ENCODE assay signal across 2 fruit fly cellular contexts in the genomic region with DNA sequence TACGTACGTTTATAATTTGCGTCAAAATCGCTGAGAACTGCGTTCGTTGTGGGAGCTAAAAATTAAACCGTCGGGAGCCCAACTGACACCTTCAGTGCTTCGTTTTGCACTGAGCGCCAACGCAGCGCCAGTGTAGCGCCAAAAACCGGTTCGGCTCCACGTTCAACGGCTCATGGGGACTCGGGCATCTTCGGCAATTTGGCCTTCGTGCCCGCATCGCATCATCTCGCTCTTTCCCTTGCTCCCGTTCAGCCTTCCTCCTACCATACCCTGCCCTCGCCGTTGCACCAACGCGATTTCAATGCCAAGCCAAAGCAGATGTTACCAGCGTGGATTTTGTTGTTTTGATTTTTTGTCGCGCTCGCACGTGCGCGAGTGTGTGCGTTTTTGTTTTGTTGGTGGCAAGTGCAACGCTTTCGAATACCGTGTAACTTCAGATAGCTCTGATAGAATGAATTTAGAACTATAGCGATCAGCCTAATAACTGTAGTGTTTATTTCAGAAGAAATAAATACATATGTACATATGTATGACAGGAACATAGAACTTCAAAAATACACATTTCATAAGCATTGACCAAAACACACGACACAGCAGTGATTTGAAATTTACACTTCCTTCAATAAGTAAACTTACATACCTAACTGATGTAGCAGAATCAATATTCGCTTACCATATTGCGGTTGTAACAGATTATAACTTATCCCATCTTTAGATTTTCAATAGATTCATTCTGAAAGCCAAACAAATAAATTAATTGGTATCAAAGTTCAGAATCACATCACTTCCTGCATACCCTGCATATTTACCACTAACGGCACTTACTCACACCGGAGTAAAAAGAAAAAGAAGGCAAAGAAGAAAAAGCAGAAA.
TF ChIP-seq lines count a peak whose summit lies in the region.

Gene Mnr, minus strand, starts transcription at position 133 of the 873 bp plus-strand sequence.

TF ChIP-seq in whole organism, embryonic, 481 proteins besides CTCF, POLR2A, EP300 and RAD21 (continued from another document and continues in another):
- no peak for TF ChIP-seq MBD-R2 (GFP tag; IDR thresholded peaks at IDR 0.05; lab: Robert Waterston, UW)
- no peak for TF ChIP-seq corto (GFP tag; optimal IDR thresholded peaks at IDR 0.05; lab: Kevin White, UChicago)
- TF ChIP-seq Xrp1 (GFP tag; IDR thresholded peaks at IDR 0.05; lab: Robert Waterston, UW) = no peak
- TF ChIP-seq CG6791 (GFP tag; IDR thresholded peaks at IDR 0.05; lab: Robert Waterston, UW; ENCODE audit: partially characterized antibody) = no peak
- peak; percentile 32 for TF ChIP-seq sd (tag; optimal IDR thresholded peaks at IDR 0.05; lab: Kevin White, UChicago)
- no peak for TF ChIP-seq CrebB (tag; optimal IDR thresholded peaks at IDR 0.05; lab: Kevin White, UChicago)
- TF ChIP-seq CG34376 (GFP tag; optimal IDR thresholded peaks at IDR 0.05; lab: Kevin White, UChicago) = peak; percentile 61
- TF ChIP-seq lmd (GFP tag; IDR thresholded peaks at IDR 0.05; lab: Robert Waterston, UW) = no peak
- TF ChIP-seq Max (GFP tag; optimal IDR thresholded peaks at IDR 0.05; lab: Kevin White, UChicago) = peak; percentile 11
- TF ChIP-seq Atf-2 (GFP tag; optimal IDR thresholded peaks at IDR 0.05; lab: Kevin White, UChicago) = no peak
- TF ChIP-seq gcm2 (GFP tag; optimal IDR thresholded peaks at IDR 0.05; lab: Kevin White, UChicago) = peak; percentile 28
- peak; percentile 99 for TF ChIP-seq ftz-f1 (GFP tag; optimal IDR thresholded peaks at IDR 0.05; lab: Kevin White, UChicago)
- no peak for TF ChIP-seq Awh (GFP tag; IDR thresholded peaks at IDR 0.05; lab: Robert Waterston, UW)
- no peak for TF ChIP-seq org-1 (GFP tag; optimal IDR thresholded peaks at IDR 0.05; lab: Kevin White, UChicago)
- TF ChIP-seq mirr (GFP tag; optimal IDR thresholded peaks at IDR 0.05; lab: Kevin White, UChicago) = peak; percentile 60
- no peak for TF ChIP-seq croc (GFP tag; conservative IDR thresholded peaks at IDR 0.05; lab: Robert Waterston, UW)
- no peak for TF ChIP-seq NC2β (GFP tag; optimal IDR thresholded peaks at IDR 0.05; lab: Kevin White, UChicago)
- no peak for TF ChIP-seq slp2 (GFP tag; optimal IDR thresholded peaks at IDR 0.05; lab: Kevin White, UChicago)
- no peak for TF ChIP-seq fd102C (GFP tag; optimal IDR thresholded peaks at IDR 0.05; lab: Kevin White, UChicago)
- no peak for TF ChIP-seq psq (GFP tag; optimal IDR thresholded peaks at IDR 0.05; lab: Kevin White, UChicago)
- TF ChIP-seq ems (GFP tag; optimal IDR thresholded peaks at IDR 0.05; lab: Kevin White, UChicago) = no peak
- no peak for TF ChIP-seq Hand (GFP tag; optimal IDR thresholded peaks at IDR 0.05; lab: Kevin White, UChicago)
- TF ChIP-seq CG9932 (GFP tag; IDR thresholded peaks at IDR 0.05; lab: Robert Waterston, UW) = no peak; the same call in 1 of the 2 replicates
- no peak for TF ChIP-seq mam (GFP tag; optimal IDR thresholded peaks at IDR 0.05; lab: Kevin White, UChicago)
- TF ChIP-seq CG7271 (tag; optimal IDR thresholded peaks at IDR 0.05; lab: Kevin White, UChicago) = no peak
- TF ChIP-seq CG11085 (GFP tag; IDR thresholded peaks at IDR 0.05; lab: Robert Waterston, UW) = no peak
- TF ChIP-seq Gsc (GFP tag; IDR thresholded peaks at IDR 0.05; lab: Robert Waterston, UW) = no peak
- no peak for TF ChIP-seq tup (GFP tag; optimal IDR thresholded peaks at IDR 0.05; lab: Kevin White, UChicago)
- peak; percentile 61 for TF ChIP-seq MTF-1 (GFP tag; optimal IDR thresholded peaks at IDR 0.05; lab: Kevin White, UChicago; ENCODE audit: borderline replicate concordance)
- no peak for TF ChIP-seq CG3726 (GFP tag; IDR thresholded peaks at IDR 0.05; lab: Robert Waterston, UW)
- 0 out of 2 replicates have a peak, but pooled peaks have one; percentile 40 for TF ChIP-seq ara (GFP tag; IDR thresholded peaks at IDR 0.05; lab: Robert Waterston, UW)
- peak; percentile 30 for TF ChIP-seq CG30403 (GFP tag; optimal IDR thresholded peaks at IDR 0.05; lab: Kevin White, UChicago)
- TF ChIP-seq CG2875 (GFP tag; optimal IDR thresholded peaks at IDR 0.05; lab: Kevin White, UChicago) = no peak
- TF ChIP-seq jigr1 (GFP tag; IDR thresholded peaks at IDR 0.05; lab: Robert Waterston, UW) = no peak
- TF ChIP-seq eve (GFP tag; optimal IDR thresholded peaks at IDR 0.05; lab: Kevin White, UChicago) = peak in 1 of 2 experiments; percentile 65
- no peak for TF ChIP-seq Blimp-1 (GFP tag; optimal IDR thresholded peaks at IDR 0.05; lab: Kevin White, UChicago)
- TF ChIP-seq C15 (GFP tag; IDR thresholded peaks at IDR 0.05; lab: Robert Waterston, UW) = no peak
- 0 out of 3 replicates have a peak, but pooled peaks have one; percentile 36 for TF ChIP-seq sr (GFP tag; IDR thresholded peaks at IDR 0.05; lab: Robert Waterston, UW)
- TF ChIP-seq tap (tag; optimal IDR thresholded peaks at IDR 0.05; lab: Kevin White, UChicago) = no peak
- no peak for TF ChIP-seq CG18599 (GFP tag; optimal IDR thresholded peaks at IDR 0.05; lab: Kevin White, UChicago)
- no peak for TF ChIP-seq Dref (GFP tag; IDR thresholded peaks at IDR 0.05; lab: Robert Waterston, UW)
- TF ChIP-seq fd96Cb (tag; optimal IDR thresholded peaks at IDR 0.05; lab: Kevin White, UChicago) = no peak
- no peak for TF ChIP-seq BEAF-32 (GFP tag; optimal IDR thresholded peaks at IDR 0.05; lab: Kevin White, UChicago)
- no peak for TF ChIP-seq Ssrp (tag; optimal IDR thresholded peaks at IDR 0.05; lab: Kevin White, UChicago)
- TF ChIP-seq Vsx1 (GFP tag; optimal IDR thresholded peaks at IDR 0.05; lab: Kevin White, UChicago) = no peak
- no peak for TF ChIP-seq CG3065 (GFP tag; optimal IDR thresholded peaks at IDR 0.05; lab: Kevin White, UChicago)
- no peak for TF ChIP-seq CG3407 (GFP tag; optimal IDR thresholded peaks at IDR 0.05; lab: Kevin White, UChicago)
- no peak for TF ChIP-seq Hr3 (GFP tag; optimal IDR thresholded peaks at IDR 0.05; lab: Kevin White, UChicago)
- TF ChIP-seq luna (GFP tag; optimal IDR thresholded peaks at IDR 0.05; lab: Kevin White, UChicago) = no peak
- TF ChIP-seq Sox100B (GFP tag; optimal IDR thresholded peaks at IDR 0.05; lab: Kevin White, UChicago) = no peak
- TF ChIP-seq CG12071 (GFP tag; optimal IDR thresholded peaks at IDR 0.05; lab: Kevin White, UChicago) = no peak
- TF ChIP-seq CG12391 (tag; optimal IDR thresholded peaks at IDR 0.05; lab: Kevin White, UChicago) = no peak
- TF ChIP-seq GATAe (GFP tag; conservative IDR thresholded peaks at IDR 0.05; lab: Robert Waterston, UW) = no peak
- TF ChIP-seq CG31388 (GFP tag; optimal IDR thresholded peaks at IDR 0.05; lab: Kevin White, UChicago) = no peak
- TF ChIP-seq grn (GFP tag; optimal IDR thresholded peaks at IDR 0.05; lab: Kevin White, UChicago) = no peak
- TF ChIP-seq tx (GFP tag; optimal IDR thresholded peaks at IDR 0.05; lab: Kevin White, UChicago) = no peak
- no peak for TF ChIP-seq CG4282 (GFP tag; optimal IDR thresholded peaks at IDR 0.05; lab: Kevin White, UChicago)
- no peak for TF ChIP-seq CG6683 (GFP tag; optimal IDR thresholded peaks at IDR 0.05; lab: Kevin White, UChicago)
- TF ChIP-seq Bgb (GFP tag; IDR thresholded peaks at IDR 0.05; lab: Robert Waterston, UW; ENCODE audit: partially characterized antibody) = peak; percentile 43; the same call in 1 of the 2 replicates
- TF ChIP-seq inv (GFP tag; IDR thresholded peaks at IDR 0.05; lab: Robert Waterston, UW; ENCODE audit: partially characterized antibody) = no peak
- TF ChIP-seq CG11504 (tag; optimal IDR thresholded peaks at IDR 0.05; lab: Kevin White, UChicago) = peak; percentile 7
- TF ChIP-seq insv (GFP tag; optimal IDR thresholded peaks at IDR 0.05; lab: Kevin White, UChicago) = no peak

TF ChIP-seq in whole organism, prepupa, 60 proteins besides CTCF, POLR2A, EP300 and RAD21 (continued from another document):
- TF ChIP-seq Smox (GFP tag; optimal IDR thresholded peaks at IDR 0.05; lab: Kevin White, UChicago) = peak; percentile 41
- TF ChIP-seq Hr39 (GFP tag; optimal IDR thresholded peaks at IDR 0.05; lab: Kevin White, UChicago) = peak; percentile 58
- peak; percentile 2 for TF ChIP-seq Sox14 (GFP tag; optimal IDR thresholded peaks at IDR 0.05; lab: Kevin White, UChicago)
- peak in 1 of 2 experiments; percentile 32 for TF ChIP-seq ss (GFP tag; optimal IDR thresholded peaks at IDR 0.05; lab: Kevin White, UChicago)
- no peak for TF ChIP-seq Hr38 (GFP tag; optimal IDR thresholded peaks at IDR 0.05; lab: Kevin White, UChicago)
- no peak for TF ChIP-seq CG8319 (GFP tag; optimal IDR thresholded peaks at IDR 0.05; lab: Kevin White, UChicago)
- peak; percentile 29 for TF ChIP-seq dsx (GFP tag; optimal IDR thresholded peaks at IDR 0.05; lab: Kevin White, UChicago; ENCODE audit: poor library complexity, severe bottlenecking)
- TF ChIP-seq CG7368 (GFP tag; optimal IDR thresholded peaks at IDR 0.05; lab: Kevin White, UChicago) = no peak
- TF ChIP-seq Eip93F (GFP tag; optimal IDR thresholded peaks at IDR 0.05; lab: Kevin White, UChicago) = no peak
- no peak for TF ChIP-seq dac (GFP tag; optimal IDR thresholded peaks at IDR 0.05; lab: Kevin White, UChicago)
- TF ChIP-seq fkh (GFP tag; optimal IDR thresholded peaks at IDR 0.05; lab: Kevin White, UChicago) = peak; percentile 27
- no peak for TF ChIP-seq Blimp-1 (GFP tag; optimal IDR thresholded peaks at IDR 0.05; lab: Kevin White, UChicago)
- peak; percentile 13 for TF ChIP-seq CG3032 (tag; optimal IDR thresholded peaks at IDR 0.05; lab: Kevin White, UChicago)
- peak; percentile 46 for TF ChIP-seq esn (GFP tag; optimal IDR thresholded peaks at IDR 0.05; lab: Kevin White, UChicago)
